Fruit fly (Drosophila melanogaster): ENCODE data around the gene Elys.
A peak's percentile ranks its signal among the peaks of the same experiment; 100 is the strongest.

Gene Elys

dm6 chrX:19701611-19702010 is 49.5 kb downstream of the Elys start, which contains the start of gene Tcs4:
TSS of gene Tcs4 (minus strand) at chrX:19701755.
- peak; percentile 21 for TF ChIP-seq achi (GFP tag; optimal IDR thresholded peaks at IDR 0.05)
- peak; percentile 43; the same call in 1 of the 3 replicates for TF ChIP-seq CG6163 (GFP tag; IDR thresholded peaks at IDR 0.05)
- no peak for TF ChIP-seq OdsH (GFP tag; optimal IDR thresholded peaks at IDR 0.05)
- peak; percentile 32 for TF ChIP-seq esn (GFP tag; optimal IDR thresholded peaks at IDR 0.05)
- no peak for TF ChIP-seq Ets21C (GFP tag; optimal IDR thresholded peaks at IDR 0.05)
- TF ChIP-seq CG3032 (tag; optimal IDR thresholded peaks at IDR 0.05): peak; percentile 20
- no peak for TF ChIP-seq Eip75B (GFP tag; optimal IDR thresholded peaks at IDR 0.05)
- TF ChIP-seq CG8119 (GFP tag; IDR thresholded peaks at IDR 0.05): no peak
- peak; percentile 67 for TF ChIP-seq Eip78C (GFP tag)
- TF ChIP-seq Gug (GFP tag; IDR thresholded peaks at IDR 0.05): no peak

dm6 chrX:19704083-19704482 is 52.0 kb downstream of the Elys start, which contains the start of the genes CG14230 and CG14232:
TSS of gene CG14230 (plus strand) at chrX:19704176.
TSS of gene CG14232 (minus strand) at chrX:19704259.
- TF ChIP-seq lz (GFP tag; optimal IDR thresholded peaks at IDR 0.05) (peak; percentile 1), Sox14 (GFP tag; optimal IDR thresholded peaks at IDR 0.05) (peak; percentile 56), eg (GFP tag; IDR thresholded peaks at IDR 0.05) (no peak), esn (GFP tag; optimal IDR thresholded peaks at IDR 0.05) (peak; percentile 13), CG1621 (tag; optimal IDR thresholded peaks at IDR 0.05) (peak; percentile 43), vri (GFP tag; optimal IDR thresholded peaks at IDR 0.05) (no peak), Hr39 (GFP tag; optimal IDR thresholded peaks at IDR 0.05) (no peak), cyc (GFP tag; optimal IDR thresholded peaks at IDR 0.05) (no peak), achi (GFP tag; optimal IDR thresholded peaks at IDR 0.05) (peak; percentile 12), salr (GFP tag; optimal IDR thresholded peaks at IDR 0.05) (no peak), Eip78C (GFP tag) (peak; percentile 66)
